Fruit fly (Drosophila melanogaster) whole organism, embryonic: Measurements from ENCODE around the gene CG4462.
A peak's percentile ranks its signal among the peaks of the same experiment; 100 is the strongest.

Experiments used
- Asciz ChIP-seq: fragments of 200-800 bp; sonication (Bioruptor generic); optimal IDR thresholded peaks from 2 replicates; lab custom pipeline; 2017; ENCODE audit warnings: missing biosample characterization, mild to moderate bottlenecking, missing genetic modification characterization, missing genetic modification reagents
- Atf6 ChIP-seq: fragments of 200-800 bp; sonication (Bioruptor generic); IDR thresholded peaks from 2 replicates; pipeline ENCODE4 v1.3.6; 2022; ENCODE audit warnings: missing biosample characterization, missing genetic modification characterization
- B-H1 ChIP-seq: fragments of 200-800 bp; sonication (Bioruptor generic); IDR thresholded peaks from 3 replicates; pipeline ENCODE4 v1.3.6; 2022; ENCODE audit warnings: missing biosample characterization, missing genetic modification characterization
- BtbVII ChIP-seq: fragments of 200-800 bp; sonication (Bioruptor generic); optimal IDR thresholded peaks from 3 replicates; lab custom pipeline; 2017; ENCODE audit warnings: missing biosample characterization, mild to moderate bottlenecking, missing genetic modification characterization
- CG10209 ChIP-seq: fragments of 200-800 bp; sonication (Bioruptor generic); optimal IDR thresholded peaks from 3 replicates; lab custom pipeline; 2017; ENCODE audit warnings: missing biosample characterization, mild to moderate bottlenecking, missing genetic modification characterization, missing genetic modification reagents
- CG10462 ChIP-seq: fragments of 200-800 bp; sonication (Bioruptor generic); optimal IDR thresholded peaks from 2 replicates; lab custom pipeline; 2016; ENCODE audit warnings: missing biosample characterization, missing genetic modification characterization
- CG10543 ChIP-seq: fragments of 200-800 bp; sonication (Bioruptor generic); optimal IDR thresholded peaks from 3 replicates; lab custom pipeline; 2017; ENCODE audit warnings: missing biosample characterization, mild to moderate bottlenecking, missing genetic modification characterization, moderate library complexity
- CG12071 ChIP-seq: fragments of 200-800 bp; sonication (Bioruptor generic); optimal IDR thresholded peaks from 3 replicates; lab custom pipeline; 2018; ENCODE audit warnings: missing biosample characterization, mild to moderate bottlenecking, missing genetic modification characterization
- CG15011 ChIP-seq: fragments of 200-800 bp; sonication (Bioruptor generic); optimal IDR thresholded peaks from 3 replicates; lab custom pipeline; 2018; ENCODE audit warnings: missing biosample characterization, mild to moderate bottlenecking, missing genetic modification characterization
- CG15514 ChIP-seq: fragments of 200-800 bp; sonication (Bioruptor generic); optimal IDR thresholded peaks from 3 replicates; lab custom pipeline; 2017; ENCODE audit warnings: missing biosample characterization, missing genetic modification characterization, mild to moderate bottlenecking, moderate library complexity, missing genetic modification reagents
- CG2120 ChIP-seq: fragments of 200-800 bp; sonication (Bioruptor generic); optimal IDR thresholded peaks from 3 replicates; lab custom pipeline; 2016; ENCODE audit warnings: missing biosample characterization, missing genetic modification characterization
- CG3281 ChIP-seq: fragments of 200-800 bp; sonication (Bioruptor generic); optimal IDR thresholded peaks from 3 replicates; lab custom pipeline; 2017; ENCODE audit warnings: missing biosample characterization, mild to moderate bottlenecking, missing genetic modification characterization
- CG3838 ChIP-seq: fragments of 200-800 bp; sonication (Bioruptor generic); optimal IDR thresholded peaks from 3 replicates; lab custom pipeline; 2016; ENCODE audit warnings: missing biosample characterization, missing genetic modification characterization
- CG4404 ChIP-seq: fragments of 200-800 bp; sonication (Bioruptor generic); IDR thresholded peaks from 2 replicates; pipeline ENCODE4 v1.3.6; 2022; ENCODE audit warnings: missing biosample characterization, missing genetic modification characterization
- CG6765 ChIP-seq: fragments of 200-800 bp; sonication (Bioruptor generic); optimal IDR thresholded peaks from 3 replicates; lab custom pipeline; 2017; ENCODE audit warnings: missing biosample characterization, mild to moderate bottlenecking, missing genetic modification characterization
- CG6813 ChIP-seq: fragments of 200-800 bp; sonication (Bioruptor generic); optimal IDR thresholded peaks from 2 replicates; lab custom pipeline; 2017; ENCODE audit warnings: missing biosample characterization, missing genetic modification characterization, mild to moderate bottlenecking, moderate library complexity, missing genetic modification reagents
- CG6854 ChIP-seq: fragments of 200-800 bp; sonication (Bioruptor generic); optimal IDR thresholded peaks from 3 replicates; lab custom pipeline; 2017; ENCODE audit warnings: missing biosample characterization, mild to moderate bottlenecking, missing genetic modification characterization
- CG7928 ChIP-seq: fragments of 200-800 bp; sonication (Bioruptor generic); optimal IDR thresholded peaks from 2 replicates; lab custom pipeline; 2017; ENCODE audit warnings: missing biosample characterization, mild to moderate bottlenecking, missing genetic modification characterization
- CG9817 ChIP-seq: fragments of 200-800 bp; sonication (Bioruptor generic); optimal IDR thresholded peaks from 2 replicates; lab custom pipeline; 2018; ENCODE audit warnings: missing biosample characterization, mild to moderate bottlenecking, missing genetic modification characterization, moderate library complexity
- CG9876 ChIP-seq: fragments of 200-800 bp; sonication (Bioruptor generic); optimal IDR thresholded peaks from 2 replicates; lab custom pipeline; 2016; ENCODE audit warnings: missing biosample characterization, missing genetic modification characterization
- CG9932 ChIP-seq: fragments of 200-800 bp; sonication (Bioruptor generic); IDR thresholded peaks from 2 replicates; pipeline ENCODE4 v1.3.6; 2022; ENCODE audit warnings: missing biosample characterization, missing genetic modification characterization
- Dbx ChIP-seq: fragments of 200-800 bp; sonication (Bioruptor generic); IDR thresholded peaks from 3 replicates; pipeline ENCODE4 v1.3.6; 2022; ENCODE audit warnings: missing biosample characterization, missing genetic modification characterization
- Dip3 ChIP-seq: fragments of 200-800 bp; sonication (Bioruptor generic); optimal IDR thresholded peaks from 3 replicates; lab custom pipeline; 2016; ENCODE audit warnings: missing biosample characterization, missing genetic modification characterization
- Dll ChIP-seq: fragments of 200-800 bp; sonication (Bioruptor generic); IDR thresholded peaks from 4 replicates; pipeline ENCODE4 v1.3.6; 2022; ENCODE audit warnings: missing biosample characterization, missing genetic modification characterization; ENCODE audit not compliant: partially characterized antibody
- Hmr ChIP-seq: fragments of 200-800 bp; sonication (Bioruptor generic); optimal IDR thresholded peaks from 3 replicates; lab custom pipeline; 2017; ENCODE audit warnings: mild to moderate bottlenecking, missing biosample characterization, missing genetic modification reagents, missing genetic modification characterization
- Kr ChIP-seq: fragments of 200-800 bp; sonication (Bioruptor generic); optimal IDR thresholded peaks from 2 replicates; lab custom pipeline; 2017; ENCODE audit warnings: missing biosample characterization, mild to moderate bottlenecking, missing genetic modification characterization
- Med ChIP-seq: fragments of 200-800 bp; sonication (Bioruptor generic); peaks from one replicate; lab custom pipeline; 2016; ENCODE audit warnings: missing biosample characterization, missing genetic modification characterization, mild to moderate bottlenecking, inconsistent platforms, moderate library complexity
- Sox100B ChIP-seq: fragments of 200-800 bp; sonication (Bioruptor generic); optimal IDR thresholded peaks from 3 replicates; lab custom pipeline; 2018; ENCODE audit warnings: missing biosample characterization, mild to moderate bottlenecking, missing genetic modification characterization
- Sry-β ChIP-seq: fragments of 200-800 bp; sonication (Bioruptor generic); optimal IDR thresholded peaks from 2 replicates; lab custom pipeline; 2018; ENCODE audit warnings: missing biosample characterization, mild to moderate bottlenecking, missing genetic modification characterization, moderate library complexity
- Trl ChIP-seq, 3 experiments: fragments of >200 bp in 2 of 3; fragments of 200-800 bp in 1 of 3; sonication (Bioruptor generic) in 1 of 3; optimal IDR thresholded peaks; 2 replicates in 1 of 3; 3 replicates in 2 of 3; lab custom pipeline; 2016 to 2017; ENCODE audit warnings: missing biosample characterization in 1 of 3, missing genetic modification characterization in 1 of 3
- caup ChIP-seq: fragments of 200-800 bp; sonication (Bioruptor generic); optimal IDR thresholded peaks from 3 replicates; lab custom pipeline; 2017; ENCODE audit warnings: missing biosample characterization, mild to moderate bottlenecking, missing genetic modification characterization, moderate library complexity; ENCODE audit not compliant: severe bottlenecking
- chm ChIP-seq: fragments of 200-800 bp; sonication (Bioruptor generic); IDR thresholded peaks from 2 replicates; pipeline ENCODE4 v1.3.6; 2022; ENCODE audit warnings: missing biosample characterization, missing genetic modification characterization
- crp ChIP-seq, 2 experiments: fragments of 200-800 bp; sonication (Bioruptor generic); optimal IDR thresholded peaks; 2 replicates in 1 of 2; 3 replicates in 1 of 2; lab custom pipeline; 2017; ENCODE audit warnings: missing biosample characterization in 2 of 2, missing genetic modification characterization in 2 of 2, mild to moderate bottlenecking in 1 of 2, moderate library complexity in 1 of 2
- cwo ChIP-seq: fragments of 200-800 bp; sonication (Bioruptor generic); optimal IDR thresholded peaks from 3 replicates; lab custom pipeline; 2017; ENCODE audit warnings: missing biosample characterization, missing genetic modification characterization, mild to moderate bottlenecking, moderate library complexity, missing genetic modification reagents
- fu2 ChIP-seq: fragments of 200-800 bp; sonication (Bioruptor generic); optimal IDR thresholded peaks from 2 replicates; lab custom pipeline; 2016; ENCODE audit warnings: missing biosample characterization, missing genetic modification characterization
- gem ChIP-seq: fragments of 200-800 bp; sonication (Bioruptor generic); optimal IDR thresholded peaks from 2 replicates; lab custom pipeline; 2019; ENCODE audit warnings: missing biosample characterization, mild to moderate bottlenecking, missing genetic modification characterization, moderate library complexity
- grn ChIP-seq: fragments of 200-800 bp; sonication (Bioruptor generic); optimal IDR thresholded peaks from 3 replicates; lab custom pipeline; 2017; ENCODE audit warnings: missing biosample characterization, missing genetic modification characterization
- mirr ChIP-seq: fragments of 200-800 bp; sonication (Bioruptor generic); optimal IDR thresholded peaks from 3 replicates; lab custom pipeline; 2018; ENCODE audit warnings: missing biosample characterization, mild to moderate bottlenecking, missing genetic modification characterization
- otp ChIP-seq: fragments of 200-800 bp; sonication (Bioruptor generic); IDR thresholded peaks from 3 replicates; pipeline ENCODE4, ENCODE4 v1.3.6; 2022; ENCODE audit warnings: missing biosample characterization, missing genetic modification characterization
- seq ChIP-seq: fragments of 200-800 bp; sonication (Bioruptor generic); IDR thresholded peaks from 2 replicates; pipeline ENCODE4 v1.3.6; 2022; ENCODE audit warnings: missing biosample characterization, missing genetic modification characterization
- sim ChIP-seq: fragments of 200-800 bp; sonication (Bioruptor generic); IDR thresholded peaks from 2 replicates; pipeline ENCODE4 v1.3.6; 2022; ENCODE audit warnings: missing biosample characterization, missing genetic modification characterization
- sob ChIP-seq: fragments of 200-800 bp; sonication (Bioruptor generic); IDR thresholded peaks from 2 replicates; pipeline ENCODE4 v1.3.6; 2022; ENCODE audit warnings: missing biosample characterization, missing genetic modification characterization
- stc ChIP-seq: fragments of 200-800 bp; sonication (Bioruptor generic); IDR thresholded peaks from 2 replicates; pipeline ENCODE4 v1.3.6; 2022; ENCODE audit warnings: missing biosample characterization, missing genetic modification characterization

Gene CG4462

DNA sequence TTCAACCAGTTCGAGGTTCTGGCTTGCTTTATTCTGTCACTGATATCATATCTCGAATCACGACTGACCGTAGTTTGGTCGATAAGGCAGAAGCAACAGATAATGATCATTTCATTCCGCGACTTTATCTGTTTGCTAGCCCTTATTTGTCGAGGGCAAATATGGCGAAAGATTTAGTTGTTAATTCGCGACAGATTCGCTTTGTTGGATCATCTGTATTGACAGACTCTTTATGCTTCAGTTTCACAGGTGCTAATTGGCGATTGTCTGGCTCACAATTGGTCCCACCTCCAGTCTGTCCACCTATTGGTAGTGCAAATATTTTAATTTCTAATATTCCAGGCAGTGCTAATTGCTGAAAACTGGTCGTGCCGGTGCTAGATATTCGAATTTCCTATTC is 840 bp downstream of the CG4462 start (continued):
- TF ChIP-seq CG6813 (GFP tag; lab: Kevin White, UChicago) (peak; percentile 30), CG3838 (GFP tag; lab: Kevin White, UChicago) (no peak), BtbVII (peak; percentile 36), CG6765 (GFP tag; lab: Kevin White, UChicago) (peak; percentile 48), Sox100B (GFP tag; lab: Kevin White, UChicago) (no peak), Trl (optimal IDR thresholded peaks at IDR 0.05; lab: Kevin White, UChicago) (no peak), Trl (GFP tag; optimal IDR thresholded peaks at IDR 0.05; lab: Kevin White, UChicago) (peak; percentile 5), CG7928 (no peak), CG10543 (GFP tag; lab: Kevin White, UChicago) (peak; percentile 49), caup (peak; percentile 56), sim (GFP tag; lab: Robert Waterston, UW) (no peak), CG2120 (GFP tag; lab: Kevin White, UChicago) (peak; percentile 48), crp (GFP tag; optimal IDR thresholded peaks at IDR 0.05; lab: Kevin White, UChicago) (no peak), Kr (GFP tag; lab: Kevin White, UChicago) (no peak), CG10462 (GFP tag; lab: Kevin White, UChicago) (no peak), Dll (no peak), B-H1 (no peak), fu2 (no peak), seq (GFP tag; lab: Robert Waterston, UW) (0 out of 2 replicates have a peak, but pooled peaks have one; percentile 32), CG4404 (GFP tag; lab: Robert Waterston, UW) (no peak), CG9817 (tag; lab: Kevin White, UChicago) (peak; percentile 10), Atf6 (peak; percentile 62), Asciz (GFP tag; lab: Kevin White, UChicago) (peak; percentile 22), cwo (peak; percentile 8), CG10209 (GFP tag; lab: Kevin White, UChicago) (peak; percentile 4), CG3281 (GFP tag; lab: Kevin White, UChicago) (no peak), CG15514 (peak; percentile 45), Sry-β (no peak), stc (GFP tag; lab: Robert Waterston, UW) (no peak), chm (GFP tag; lab: Robert Waterston, UW) (no peak), sob (peak; percentile 33; the same call in 1 of the 2 replicates), CG12071 (GFP tag; lab: Kevin White, UChicago) (peak; percentile 51), Hmr (peak; percentile 66), CG9876 (GFP tag; lab: Kevin White, UChicago) (no peak), grn (peak; percentile 14), otp (GFP tag; lab: Robert Waterston, UW) (peak; percentile 64; the same call in 1 of the 3 replicates), CG15011 (peak; percentile 42), Med (GFP tag; lab: Kevin White, UChicago) (peak; percentile 90), mirr (peak; percentile 54), CG6854 (GFP tag; lab: Kevin White, UChicago) (peak; percentile 37), Dbx (0 out of 3 replicates have a peak, but pooled peaks have one; percentile 28), gem (tag; lab: Kevin White, UChicago) (no peak), CG9932 (peak; percentile 29; the same call in 1 of the 2 replicates), Dip3 (GFP tag; lab: Kevin White, UChicago) (peak; percentile 1)
